Fruit fly (Drosophila melanogaster) whole organism, pupa: ENCODE data around the gene Mkp3.

Experiments used
- CG10348 ChIP-seq: fragments of 200-800 bp; sonication (Bioruptor generic); IDR thresholded peaks from 2 replicates; pipeline ENCODE4 v1.3.6; 2022; ENCODE audit warnings: missing biosample characterization, missing genetic modification characterization
- CG12605 ChIP-seq: fragments of 200-800 bp; sonication (Bioruptor generic); IDR thresholded peaks from 2 replicates; pipeline ENCODE4 v1.3.6; 2022; ENCODE audit warnings: missing biosample characterization, missing genetic modification characterization
- CG13204 ChIP-seq: fragments of 200-800 bp; sonication (Bioruptor generic); optimal IDR thresholded peaks from 2 replicates; lab custom pipeline; 2018; ENCODE audit warnings: missing biosample characterization, mild to moderate bottlenecking, missing genetic modification characterization, moderate library complexity
- CG14655 ChIP-seq: fragments of 200-800 bp; sonication (Bioruptor generic); optimal IDR thresholded peaks from 3 replicates; lab custom pipeline; 2017; ENCODE audit warnings: mild to moderate bottlenecking, missing biosample characterization, missing genetic modification reagents, missing genetic modification characterization
- CG15710 ChIP-seq: fragments of 200-800 bp; sonication (Bioruptor generic); optimal IDR thresholded peaks from 2 replicates; lab custom pipeline; 2018; ENCODE audit warnings: missing biosample characterization, mild to moderate bottlenecking, missing genetic modification characterization, moderate library complexity
- CG17806 ChIP-seq: fragments of 200-800 bp; sonication (Bioruptor generic); optimal IDR thresholded peaks from 2 replicates; lab custom pipeline; 2018; ENCODE audit warnings: missing biosample characterization, mild to moderate bottlenecking, missing genetic modification characterization, moderate library complexity
- CG32121 ChIP-seq: fragments of 200-800 bp; sonication (Bioruptor generic); IDR thresholded peaks from 2 replicates; pipeline ENCODE4 v1.3.6; 2022; ENCODE audit warnings: missing biosample characterization, missing genetic modification characterization
- CG34367 ChIP-seq: fragments of 200-800 bp; sonication (Bioruptor generic); optimal IDR thresholded peaks from 2 replicates; lab custom pipeline; 2018; ENCODE audit warnings: missing biosample characterization, mild to moderate bottlenecking, missing genetic modification characterization
- CG4496 ChIP-seq: fragments of 200-800 bp; sonication (Bioruptor generic); IDR thresholded peaks from 3 replicates; pipeline ENCODE4 v1.3.6; 2022; ENCODE audit warnings: missing biosample characterization, missing genetic modification characterization
- CG8159 ChIP-seq: fragments of 200-800 bp; sonication (Bioruptor generic); optimal IDR thresholded peaks from 3 replicates; lab custom pipeline; 2018; ENCODE audit warnings: missing biosample characterization, mild to moderate bottlenecking, missing genetic modification characterization, moderate library complexity
- CG8301 ChIP-seq: fragments of 200-800 bp; sonication (Bioruptor generic); optimal IDR thresholded peaks from 2 replicates; lab custom pipeline; 2018; ENCODE audit warnings: missing biosample characterization, mild to moderate bottlenecking, missing genetic modification characterization
- CG9948 ChIP-seq: fragments of 200-800 bp; sonication (Bioruptor generic); optimal IDR thresholded peaks from 2 replicates; lab custom pipeline; 2018; ENCODE audit warnings: missing biosample characterization, mild to moderate bottlenecking, missing genetic modification characterization, moderate library complexity
- D1 ChIP-seq: fragments of 200-800 bp; sonication (Bioruptor generic); optimal IDR thresholded peaks from 2 replicates; lab custom pipeline; 2018; ENCODE audit warnings: missing biosample characterization, mild to moderate bottlenecking, missing genetic modification characterization, moderate library complexity
- EcR ChIP-seq: fragments of 200-800 bp; sonication (Bioruptor generic); optimal IDR thresholded peaks from 3 replicates; lab custom pipeline; 2019; ENCODE audit warnings: missing biosample characterization, missing genetic modification characterization, mild to moderate bottlenecking, moderate library complexity, missing genetic modification reagents
- Ets98B ChIP-seq: fragments of 200-800 bp; sonication (Bioruptor generic); IDR thresholded peaks from 2 replicates; pipeline ENCODE4 v1.3.6; 2022; ENCODE audit warnings: missing biosample characterization, missing genetic modification characterization
- Pif1A ChIP-seq: fragments of 200-800 bp; sonication (Bioruptor generic); optimal IDR thresholded peaks from 3 replicates; lab custom pipeline; 2016; ENCODE audit warnings: missing biosample characterization, missing genetic modification characterization
- Pif1B ChIP-seq: fragments of 200-800 bp; sonication (Bioruptor generic); optimal IDR thresholded peaks from 3 replicates; lab custom pipeline; 2016; ENCODE audit warnings: missing biosample characterization, missing genetic modification characterization
- Snoo ChIP-seq: fragments of 200-800 bp; sonication (Bioruptor generic); optimal IDR thresholded peaks from 3 replicates; lab custom pipeline; 2017; ENCODE audit warnings: missing biosample characterization, mild to moderate bottlenecking, missing genetic modification characterization, inconsistent platforms
- fd96Ca ChIP-seq: fragments of 200-800 bp; sonication (Bioruptor generic); IDR thresholded peaks from 3 replicates; pipeline ENCODE4 v1.3.6; 2022; ENCODE audit warnings: missing biosample characterization, missing genetic modification characterization
- gl ChIP-seq: fragments of 200-800 bp; sonication (Bioruptor generic); optimal IDR thresholded peaks from 2 replicates; lab custom pipeline; 2018; ENCODE audit warnings: missing biosample characterization, mild to moderate bottlenecking, missing genetic modification characterization
- rn ChIP-seq: fragments of 200-800 bp; sonication (Bioruptor generic); IDR thresholded peaks from 2 replicates; pipeline ENCODE4 v1.3.6; 2022; ENCODE audit warnings: missing biosample characterization, missing genetic modification characterization

The Mkp3 gene

dm6 chr3L:19044589-19045298 is 41.5 kb downstream of the Mkp3 start:
- TF ChIP-seq CG9948 (tag; lab: Kevin White, UChicago) (no peak), CG4496 (peak; percentile 35; the same call in 1 of the 3 replicates)

dm6 chr3L:19043464-19044034 is 42.7 kb downstream of the Mkp3 start:
- TF ChIP-seq CG32121 (GFP tag; lab: Robert Waterston, UW) (no peak), Ets98B (GFP tag; lab: Robert Waterston, UW) (no peak), CG17806 (tag; lab: Kevin White, UChicago) (no peak), Pif1A (no peak), CG12605 (no peak), CG14655 (GFP tag; lab: Kevin White, UChicago) (no peak), CG9948 (tag; lab: Kevin White, UChicago) (no peak), CG4496 (no peak), fd96Ca (GFP tag; lab: Robert Waterston, UW) (no peak), CG13204 (GFP tag; lab: Kevin White, UChicago) (no peak)

- TF ChIP-seq CG14655 (GFP tag; lab: Kevin White, UChicago) (peak; percentile 96), CG17806 (tag; lab: Kevin White, UChicago) (peak; percentile 96), D1 (peak; percentile 95), fd96Ca (GFP tag; lab: Robert Waterston, UW) (peak; percentile 61; the same call in 1 of the 3 replicates), CG34367 (tag; lab: Kevin White, UChicago) (peak; percentile 93), Pif1B (GFP tag; lab: Kevin White, UChicago) (peak; percentile 91), gl (tag; lab: Kevin White, UChicago) (peak; percentile 80), CG10348 (GFP tag; lab: Robert Waterston, UW) (peak; percentile 38; the same call in 1 of the 2 replicates), CG9948 (tag; lab: Kevin White, UChicago) (peak; percentile 97), Pif1A (peak; percentile 84), EcR (GFP tag; lab: Kevin White, UChicago) (no peak), CG15710 (tag; lab: Kevin White, UChicago) (peak; percentile 97), CG32121 (GFP tag; lab: Robert Waterston, UW) (peak; percentile 88), CG8159 (tag; lab: Kevin White, UChicago) (peak; percentile 98), CG8301 (peak; percentile 95), CG13204 (GFP tag; lab: Kevin White, UChicago) (no peak), CG12605 (peak; percentile 84), rn (peak; percentile 79), Ets98B (GFP tag; lab: Robert Waterston, UW) (peak; percentile 82), Snoo (tag; lab: Kevin White, UChicago) (peak; percentile 93), CG4496 (peak; percentile 85)
These were observed 43.7 kb downstream of the Mkp3 start for dm6 chr3L:19042501-19042900.

dm6 chr3L:19041665-19042385 is 44.4 kb downstream of the Mkp3 start:
- TF ChIP-seq Pif1B (GFP tag; lab: Kevin White, UChicago) = peak; percentile 87
- TF ChIP-seq Snoo (tag; lab: Kevin White, UChicago) = peak; percentile 79
- TF ChIP-seq D1 = peak; percentile 74
- TF ChIP-seq fd96Ca (GFP tag; lab: Robert Waterston, UW) = peak; percentile 36; the same call in 1 of the 3 replicates
- peak; percentile 67 for TF ChIP-seq EcR (GFP tag; lab: Kevin White, UChicago)
- TF ChIP-seq CG34367 (tag; lab: Kevin White, UChicago) = peak; percentile 77
- 0 out of 2 replicates have a peak, but pooled peaks have one; percentile 17 for TF ChIP-seq CG32121 (GFP tag; lab: Robert Waterston, UW)
- TF ChIP-seq CG13204 (GFP tag; lab: Kevin White, UChicago) = peak; percentile 98
- TF ChIP-seq Pif1A = peak; percentile 90
- peak; percentile 89 for TF ChIP-seq CG9948 (tag; lab: Kevin White, UChicago)
- peak; percentile 61 for TF ChIP-seq gl (tag; lab: Kevin White, UChicago)
- TF ChIP-seq CG10348 (GFP tag; lab: Robert Waterston, UW) = no peak
- peak; percentile 81 for TF ChIP-seq CG17806 (tag; lab: Kevin White, UChicago)
- TF ChIP-seq Ets98B (GFP tag; lab: Robert Waterston, UW) = no peak
- peak; percentile 93 for TF ChIP-seq CG8159 (tag; lab: Kevin White, UChicago)
- TF ChIP-seq CG4496 = peak; percentile 49; the same call in 1 of the 3 replicates
- TF ChIP-seq CG8301 = peak; percentile 87
- TF ChIP-seq CG12605 = no peak; the same call in 1 of the 2 replicates
- TF ChIP-seq rn = peak; percentile 45; the same call in 1 of the 2 replicates
- TF ChIP-seq CG15710 (tag; lab: Kevin White, UChicago) = peak; percentile 87
- peak; percentile 90 for TF ChIP-seq CG14655 (GFP tag; lab: Kevin White, UChicago)

- peak; percentile 87 for TF ChIP-seq CG13204 (GFP tag; lab: Kevin White, UChicago)
- TF ChIP-seq Pif1B (GFP tag; lab: Kevin White, UChicago) = no peak
- no peak for TF ChIP-seq CG14655 (GFP tag; lab: Kevin White, UChicago)
- peak; percentile 96 for TF ChIP-seq EcR (GFP tag; lab: Kevin White, UChicago)
These were observed 45.1 kb downstream of the Mkp3 start for dm6 chr3L:19041161-19041560.
